Worm (Caenorhabditis elegans) whole organism, L1 larva: ENCODE data around the gene F28H7.8.

Experiments used
- F16B12.6 ChIP-seq: fragments of 150-350 bp; optimal IDR thresholded peaks from 2 replicates; lab custom pipeline; 2014; ENCODE audit warnings: missing biosample characterization, missing genetic modification characterization
- aha-1 ChIP-seq: fragments of 150-350 bp; optimal IDR thresholded peaks from 2 replicates; lab custom pipeline; 2014; ENCODE audit warnings: missing biosample characterization, missing genetic modification characterization
- alr-1 ChIP-seq: fragments of 200-800 bp; sonication (Bioruptor generic); optimal IDR thresholded peaks from 2 replicates; lab custom pipeline; 2018; ENCODE audit warnings: borderline replicate concordance, mild to moderate bottlenecking, missing genetic modification characterization, missing compliant biosample characterization
- blmp-1 ChIP-seq: fragments of 150-350 bp; optimal IDR thresholded peaks from 2 replicates; lab custom pipeline; 2014; ENCODE audit warnings: missing biosample characterization, missing genetic modification characterization
- ceh-88 ChIP-seq: fragments of 200-800 bp; sonication (Bioruptor generic); IDR thresholded peaks from 2 replicates; pipeline ENCODE4 v1.3.6; 2022; ENCODE audit warnings: missing genetic modification characterization, missing compliant biosample characterization
- ceh-90 ChIP-seq: sonication (generic microtip); optimal IDR thresholded peaks from 2 replicates; lab custom pipeline; 2016; ENCODE audit warnings: missing genetic modification characterization, missing compliant biosample characterization
- ces-1 ChIP-seq: fragments of 150-350 bp; optimal IDR thresholded peaks from 2 replicates; lab custom pipeline; 2014; ENCODE audit warnings: missing biosample characterization, missing genetic modification reagents, missing genetic modification characterization
- dsc-1 ChIP-seq: sonication (generic microtip); optimal IDR thresholded peaks from 2 replicates; lab custom pipeline; 2016; ENCODE audit warnings: mild to moderate bottlenecking, missing genetic modification characterization, missing compliant biosample characterization
- efl-1 ChIP-seq, 4 experiments: fragments of 150-350 bp; optimal IDR thresholded peaks in 3 of 4; peaks in 1 of 4; 1 replicate in 1 of 4; 2 replicates in 3 of 4; lab custom pipeline; 2014; ENCODE audit warnings: missing biosample characterization in 2 of 4, missing genetic modification characterization in 2 of 4, missing genetic modification reagents in 2 of 4
- egl-13 ChIP-seq: sonication (generic microtip); optimal IDR thresholded peaks from 2 replicates; lab custom pipeline; 2016; ENCODE audit warnings: missing genotype, missing genetic modification reagents, missing genetic modification characterization, missing compliant biosample characterization
- elt-2 ChIP-seq: sonication (generic microtip); optimal IDR thresholded peaks from 2 replicates; lab custom pipeline; 2016; ENCODE audit warnings: missing genetic modification characterization, mild to moderate bottlenecking, inconsistent platforms, missing compliant biosample characterization, missing genetic modification reagents
- ets-5 ChIP-seq: fragments of 200-800 bp; sonication (Bioruptor generic); IDR thresholded peaks from 2 replicates; pipeline ENCODE4 v1.3.6; 2022; ENCODE audit warnings: missing genetic modification characterization, missing compliant biosample characterization
- fkh-10 ChIP-seq: sonication (generic microtip); optimal IDR thresholded peaks from 2 replicates; lab custom pipeline; 2017; ENCODE audit warnings: missing biosample characterization, missing genetic modification reagents, missing genetic modification characterization
- fkh-4 ChIP-seq: sonication (generic microtip); optimal IDR thresholded peaks from 2 replicates; lab custom pipeline; 2016; ENCODE audit warnings: missing compliant biosample characterization, missing genetic modification characterization, borderline replicate concordance
- fkh-8 ChIP-seq: sonication (generic microtip); optimal IDR thresholded peaks from 2 replicates; lab custom pipeline; 2016; ENCODE audit warnings: mild to moderate bottlenecking, missing genetic modification characterization, missing compliant biosample characterization
- fos-1 ChIP-seq: fragments of 150-350 bp; optimal IDR thresholded peaks from 2 replicates; lab custom pipeline; 2014; ENCODE audit warnings: missing biosample characterization, missing genetic modification characterization
- hlh-17 ChIP-seq: fragments of 200-800 bp; sonication (Bioruptor generic); optimal IDR thresholded peaks from 2 replicates; lab custom pipeline; 2018; ENCODE audit warnings: missing genetic modification characterization, mild to moderate bottlenecking, missing compliant biosample characterization, moderate library complexity, borderline replicate concordance
- hlh-4 ChIP-seq: sonication (generic microtip); optimal IDR thresholded peaks from 2 replicates; lab custom pipeline; 2016; ENCODE audit warnings: mild to moderate bottlenecking, missing genetic modification characterization, missing compliant biosample characterization
- hpl-2 ChIP-seq: fragments of 150-350 bp; optimal IDR thresholded peaks from 2 replicates; lab custom pipeline; 2014; ENCODE audit warnings: missing biosample characterization, missing genetic modification reagents, missing genetic modification characterization
- irx-1 ChIP-seq: sonication (generic microtip); optimal IDR thresholded peaks from 2 replicates; lab custom pipeline; 2016; ENCODE audit warnings: missing genetic modification characterization, missing compliant biosample characterization
- jun-1 ChIP-seq: fragments of 150-350 bp; optimal IDR thresholded peaks from 2 replicates; lab custom pipeline; 2014; ENCODE audit warnings: missing biosample characterization, missing genetic modification reagents, missing genetic modification characterization
- lin-14 ChIP-seq: fragments of 200-800 bp; sonication (Bioruptor generic); optimal IDR thresholded peaks from 2 replicates; lab custom pipeline; 2018; ENCODE audit warnings: mild to moderate bottlenecking, missing genetic modification characterization, moderate library complexity, missing compliant biosample characterization
- lin-15B ChIP-seq: fragments of 150-350 bp; sonication (generic microtip); optimal IDR thresholded peaks from 3 replicates; lab custom pipeline; 2014; ENCODE audit warnings: missing biosample characterization, missing genetic modification characterization
- lsy-2 ChIP-seq, 2 experiments: fragments of 150-350 bp; optimal IDR thresholded peaks; 2 replicates each; lab custom pipeline; 2014; ENCODE audit warnings: missing biosample characterization in 2 of 2, missing genetic modification characterization in 2 of 2
- mab-9 ChIP-seq: fragments of 200-800 bp; sonication (Bioruptor generic); IDR thresholded peaks from 2 replicates; pipeline ENCODE4 v1.3.6; 2022; ENCODE audit warnings: missing genetic modification reagents, missing genetic modification characterization, missing compliant biosample characterization
- mef-2 ChIP-seq: fragments of 150-350 bp; optimal IDR thresholded peaks from 2 replicates; lab custom pipeline; 2014; ENCODE audit warnings: missing biosample characterization, missing genetic modification characterization
- mep-1 ChIP-seq: fragments of 150-350 bp; optimal IDR thresholded peaks from 2 replicates; lab custom pipeline; 2014; ENCODE audit warnings: missing biosample characterization, missing genetic modification characterization
- nhr-12 ChIP-seq: sonication (generic microtip); optimal IDR thresholded peaks from 2 replicates; lab custom pipeline; 2017; ENCODE audit warnings: missing biosample characterization, missing genetic modification characterization
- nhr-237 ChIP-seq: fragments of 150-350 bp; optimal IDR thresholded peaks from 2 replicates; lab custom pipeline; 2014; ENCODE audit warnings: missing biosample characterization, missing genetic modification characterization
- nhr-28 ChIP-seq: fragments of 150-350 bp; optimal IDR thresholded peaks from 2 replicates; lab custom pipeline; 2014; ENCODE audit warnings: missing biosample characterization, missing genetic modification characterization
- nhr-71 ChIP-seq: sonication (generic microtip); optimal IDR thresholded peaks from 2 replicates; lab custom pipeline; 2016; ENCODE audit warnings: mild to moderate bottlenecking, missing genetic modification characterization, moderate library complexity, missing compliant biosample characterization
- nhr-84 ChIP-seq: sonication (generic microtip); optimal IDR thresholded peaks from 2 replicates; lab custom pipeline; 2017; ENCODE audit warnings: missing biosample characterization, missing genetic modification characterization
- nhr-85 ChIP-seq: sonication (generic microtip); peaks from one replicate; lab custom pipeline; 2016; ENCODE audit warnings: missing genetic modification characterization, inconsistent platforms, missing compliant biosample characterization
- pag-3 ChIP-seq: sonication (generic microtip); optimal IDR thresholded peaks from 2 replicates; lab custom pipeline; 2017; ENCODE audit warnings: missing genetic modification characterization, mild to moderate bottlenecking, missing compliant biosample characterization, antibody characterized with exemption, borderline replicate concordance; ENCODE audit not compliant: insufficient read depth
- rnt-1 ChIP-seq: sonication (generic microtip); optimal IDR thresholded peaks from 2 replicates; lab custom pipeline; 2016; ENCODE audit warnings: mild to moderate bottlenecking, missing genetic modification characterization, moderate library complexity, missing compliant biosample characterization
- snpc-4 ChIP-seq: fragments of 150-350 bp; optimal IDR thresholded peaks from 2 replicates; lab custom pipeline; 2014; ENCODE audit warnings: missing biosample characterization, missing genetic modification characterization
- snu-23 ChIP-seq: sonication (generic microtip); optimal IDR thresholded peaks from 2 replicates; lab custom pipeline; 2016; ENCODE audit warnings: missing genetic modification characterization, missing compliant biosample characterization
- sox-4 ChIP-seq: sonication (generic microtip); optimal IDR thresholded peaks from 2 replicates; lab custom pipeline; 2016; ENCODE audit warnings: missing genetic modification characterization, missing compliant biosample characterization
- sup-37 ChIP-seq: fragments of 200-800 bp; sonication (Bioruptor generic); optimal IDR thresholded peaks from 2 replicates; lab custom pipeline; 2018; ENCODE audit warnings: mild to moderate bottlenecking, missing genetic modification characterization, missing compliant biosample characterization
- swsn-7 ChIP-seq: sonication (generic microtip); optimal IDR thresholded peaks from 2 replicates; lab custom pipeline; 2016; ENCODE audit warnings: missing genetic modification characterization, missing compliant biosample characterization
- tbx-2 ChIP-seq: sonication (generic microtip); optimal IDR thresholded peaks from 2 replicates; lab custom pipeline; 2016; ENCODE audit warnings: missing genetic modification characterization, missing compliant biosample characterization
- unc-86 ChIP-seq: sonication (generic microtip); optimal IDR thresholded peaks from 2 replicates; lab custom pipeline; 2016; ENCODE audit warnings: missing genetic modification characterization, missing compliant biosample characterization
- vab-15 ChIP-seq: sonication (generic microtip); optimal IDR thresholded peaks from 2 replicates; lab custom pipeline; 2017; ENCODE audit warnings: missing genotype, mild to moderate bottlenecking, missing genetic modification characterization, missing compliant biosample characterization
- zag-1 ChIP-seq: fragments of 150-350 bp; optimal IDR thresholded peaks from 2 replicates; lab custom pipeline; 2014; ENCODE audit warnings: missing biosample characterization, missing genetic modification characterization
- zip-4 ChIP-seq: fragments of 200-800 bp; sonication (Bioruptor generic); optimal IDR thresholded peaks from 2 replicates; lab custom pipeline; 2018; ENCODE audit warnings: mild to moderate bottlenecking, missing genetic modification characterization, moderate library complexity, missing compliant biosample characterization
- ztf-11 ChIP-seq, 2 experiments: sonication (generic microtip); optimal IDR thresholded peaks; 2 replicates each; lab custom pipeline; 2016 to 2017; ENCODE audit warnings: missing genetic modification characterization in 2 of 2, missing biosample characterization in 1 of 2, missing compliant biosample characterization in 1 of 2
- ztf-4 ChIP-seq: fragments of 150-350 bp; optimal IDR thresholded peaks from 2 replicates; lab custom pipeline; 2014; ENCODE audit warnings: missing biosample characterization, missing genetic modification characterization

Gene F28H7.8

ce11 chrV:10723181-10723580, 35.6 kb upstream of the F28H7.8 start (continued):
- no peak for TF ChIP-seq sox-4 (tag; lab: Kevin White, UChicago)
- no peak for TF ChIP-seq efl-1 (optimal IDR thresholded peaks at IDR 0.05; lab: Kevin White, UChicago)
- no peak for TF ChIP-seq efl-1 (GFP tag; optimal IDR thresholded peaks at IDR 0.05 in 1 of 2; lab: Kevin White, UChicago)
- no peak for TF ChIP-seq nhr-84
- no peak for TF ChIP-seq swsn-7 (tag; lab: Kevin White, UChicago)
- no peak for TF ChIP-seq fkh-4 (tag; lab: Kevin White, UChicago)
- no peak for TF ChIP-seq pag-3 (tag; lab: Kevin White, UChicago)
- peak; percentile 57 for TF ChIP-seq nhr-71 (tag; lab: Kevin White, UChicago)
- TF ChIP-seq vab-15 (tag; lab: Kevin White, UChicago): no peak
- TF ChIP-seq hlh-17 (GFP tag; lab: Kevin White, UChicago): no peak
- no peak for TF ChIP-seq snpc-4 (tag; lab: Kevin White, UChicago)
- no peak for TF ChIP-seq ceh-90
- no peak for TF ChIP-seq ets-5 (GFP tag; lab: Robert Waterston, UW)
- no peak for TF ChIP-seq ztf-11 (tag; optimal IDR thresholded peaks at IDR 0.05; lab: Kevin White, UChicago)
- TF ChIP-seq lin-15B (tag; lab: Kevin White, UChicago): no peak
- TF ChIP-seq nhr-12: no peak
- TF ChIP-seq blmp-1: peak; percentile 46
- TF ChIP-seq fkh-8 (tag; lab: Kevin White, UChicago): peak; percentile 41
- no peak for TF ChIP-seq irx-1 (tag; lab: Kevin White, UChicago)
- no peak for TF ChIP-seq snu-23 (GFP tag; lab: Kevin White, UChicago)
- TF ChIP-seq F16B12.6 (tag; lab: Kevin White, UChicago): no peak
- TF ChIP-seq mef-2 (tag; lab: Kevin White, UChicago): no peak
- peak; percentile 4 for TF ChIP-seq mep-1 (tag; lab: Kevin White, UChicago)
- no peak for TF ChIP-seq ztf-4
- no peak for TF ChIP-seq nhr-237
- TF ChIP-seq hpl-2 (GFP tag; lab: Kevin White, UChicago): no peak
- no peak for TF ChIP-seq rnt-1
- no peak for TF ChIP-seq nhr-28 (tag; lab: Kevin White, UChicago)
- TF ChIP-seq egl-13 (tag; lab: Kevin White, UChicago): peak; percentile 27

- TF ChIP-seq fkh-10 (GFP tag; lab: Kevin White, UChicago): no peak
- no peak for TF ChIP-seq zip-4 (GFP tag; lab: Kevin White, UChicago)
- TF ChIP-seq nhr-71 (tag; lab: Kevin White, UChicago): peak; percentile 22
- peak; percentile 36 for TF ChIP-seq hlh-4 (tag; lab: Kevin White, UChicago)
- TF ChIP-seq efl-1 (optimal IDR thresholded peaks at IDR 0.05; lab: Kevin White, UChicago): no peak
- peak in 1 of 2 experiments; percentile 49 for TF ChIP-seq efl-1 (GFP tag; optimal IDR thresholded peaks at IDR 0.05 in 1 of 2; lab: Kevin White, UChicago)
- no peak for TF ChIP-seq ceh-90
- TF ChIP-seq nhr-85 (tag; lab: Kevin White, UChicago): no peak
Observed at ce11 chrV:10723583-10723982, 35.2 kb upstream of the F28H7.8 start.

- TF ChIP-seq alr-1 (tag; lab: Kevin White, UChicago) (no peak), nhr-71 (tag; lab: Kevin White, UChicago) (peak; percentile 12), aha-1 (no peak), nhr-12 (no peak), fos-1 (tag; lab: Kevin White, UChicago) (no peak), mab-9 (no peak), sup-37 (GFP tag; lab: Kevin White, UChicago) (no peak), ceh-88 (GFP tag; lab: Robert Waterston, UW) (no peak), hlh-4 (tag; lab: Kevin White, UChicago) (no peak), sox-4 (tag; lab: Kevin White, UChicago) (no peak), lin-15B (tag; lab: Kevin White, UChicago) (no peak), zag-1 (no peak), tbx-2 (tag; lab: Kevin White, UChicago) (peak; percentile 44), jun-1 (tag; lab: Kevin White, UChicago) (no peak), elt-2 (tag; lab: Kevin White, UChicago) (no peak), efl-1 (optimal IDR thresholded peaks at IDR 0.05; lab: Kevin White, UChicago) (no peak), efl-1 (GFP tag; optimal IDR thresholded peaks at IDR 0.05 in 1 of 2; lab: Kevin White, UChicago) (no peak), ztf-11 (tag; optimal IDR thresholded peaks at IDR 0.05; lab: Kevin White, UChicago) (no peak), irx-1 (tag; lab: Kevin White, UChicago) (no peak), unc-86 (tag; lab: Kevin White, UChicago) (peak; percentile 17), lin-14 (GFP tag; lab: Kevin White, UChicago) (peak; percentile 25), hlh-17 (GFP tag; lab: Kevin White, UChicago) (no peak), ces-1 (no peak), lsy-2 (tag; optimal IDR thresholded peaks at IDR 0.05; lab: Kevin White, UChicago) (no peak), dsc-1 (tag; lab: Kevin White, UChicago) (no peak), zip-4 (GFP tag; lab: Kevin White, UChicago) (no peak)
Observed at ce11 chrV:10724472-10724871, 34.3 kb upstream of the F28H7.8 start.
